Worm (Caenorhabditis elegans): ENCODE measurements around the gene cyh-1.

- TF ChIP-seq ama-1 (optimal IDR thresholded peaks at IDR 0.05) (no peak), F13C5.2 (tag; optimal IDR thresholded peaks at IDR 0.05) (peak; percentile 40), B0310.2 (tag; optimal IDR thresholded peaks at IDR 0.05) (no peak), pes-1 (GFP tag; IDR thresholded peaks at IDR 0.05) (no peak), flt-1 (GFP tag; IDR thresholded peaks at IDR 0.05) (no peak), tbx-11 (GFP tag; IDR thresholded peaks at IDR 0.05) (no peak), hnd-1 (tag; optimal IDR thresholded peaks at IDR 0.05) (no peak), sea-1 (GFP tag; conservative IDR thresholded peaks at IDR 0.05) (no peak), hmg-4 (GFP tag; optimal IDR thresholded peaks at IDR 0.05) (no peak), tra-4 (tag; optimal IDR thresholded peaks at IDR 0.05) (no peak), ceh-36 (tag; optimal IDR thresholded peaks at IDR 0.05) (no peak), hmbx-1 (tag; optimal IDR thresholded peaks at IDR 0.05) (no peak)
Measured at ce11 chrII:3553453-3553852, 48.6 kb downstream of the cyh-1 start, which contains the start of gene dnc-3.
